Fruit fly (Drosophila melanogaster): ENCODE results near the gene CG8578.

Gene CG8578

dm6 chrX:15889780-15890608, 45.7 kb downstream of the CG8578 start, which contains the start of the genes MSBP and CG15916 (continued):
- TF ChIP-seq CG3407 (GFP tag; optimal IDR thresholded peaks at IDR 0.05) (no peak), dpn (GFP tag; optimal IDR thresholded peaks at IDR 0.05) (no peak), fd102C (GFP tag; optimal IDR thresholded peaks at IDR 0.05) (no peak), Lhr (GFP tag; optimal IDR thresholded peaks at IDR 0.05) (peak; percentile 29), CG17568 (GFP tag; optimal IDR thresholded peaks at IDR 0.05) (no peak), gt (GFP tag; IDR thresholded peaks at IDR 0.05) (no peak), Myb (GFP tag; optimal IDR thresholded peaks at IDR 0.05) (no peak), CG13775 (GFP tag; optimal IDR thresholded peaks at IDR 0.05) (peak; percentile 50), jing (GFP tag; optimal IDR thresholded peaks at IDR 0.05) (no peak), Dfd (GFP tag; optimal IDR thresholded peaks at IDR 0.05) (peak in 1 of 2 experiments; percentile 3), crc (GFP tag; optimal IDR thresholded peaks at IDR 0.05) (no peak), cg (GFP tag; optimal IDR thresholded peaks at IDR 0.05) (no peak), repo (GFP tag; optimal IDR thresholded peaks at IDR 0.05) (no peak), vvl (GFP tag; IDR thresholded peaks at IDR 0.05) (0 out of 2 replicates have a peak, but pooled peaks have one; percentile 18), CG10321 (GFP tag; IDR thresholded peaks at IDR 0.05) (no peak), CG12104 (GFP tag; optimal IDR thresholded peaks at IDR 0.05) (no peak), CG33557 (GFP tag; optimal IDR thresholded peaks at IDR 0.05) (peak; percentile 18), so (GFP tag; IDR thresholded peaks at IDR 0.05) (no peak), CG32772 (GFP tag; IDR thresholded peaks at IDR 0.05) (no peak), fd3F (GFP tag; optimal IDR thresholded peaks at IDR 0.05) (no peak), wor (GFP tag; IDR thresholded peaks at IDR 0.05) (no peak), onecut (GFP tag; IDR thresholded peaks at IDR 0.05) (no peak), CG12659 (GFP tag; optimal IDR thresholded peaks at IDR 0.05) (peak; percentile 46), nmo (GFP tag; optimal IDR thresholded peaks at IDR 0.05) (peak; percentile 70), Pdp1 (GFP tag; optimal IDR thresholded peaks at IDR 0.05) (no peak), Hr51 (GFP tag; optimal IDR thresholded peaks at IDR 0.05) (peak in 1 of 2 experiments; percentile 20), sima (GFP tag; optimal IDR thresholded peaks at IDR 0.05) (no peak), jigr1 (GFP tag; IDR thresholded peaks at IDR 0.05) (no peak), cato (GFP tag; optimal IDR thresholded peaks at IDR 0.05; ENCODE audit: borderline replicate concordance) (no peak), Hand (GFP tag; optimal IDR thresholded peaks at IDR 0.05) (no peak), nerfin-1 (tag; optimal IDR thresholded peaks at IDR 0.05) (no peak), Fer1 (GFP tag; optimal IDR thresholded peaks at IDR 0.05) (no peak), Fer3 (tag; optimal IDR thresholded peaks at IDR 0.05) (no peak), CG15269 (tag; optimal IDR thresholded peaks at IDR 0.05) (peak; percentile 15), pan (optimal IDR thresholded peaks at IDR 0.05) (no peak), pan (GFP tag; optimal IDR thresholded peaks at IDR 0.05 in 1 of 2, IDR thresholded peaks at IDR 0.05 in 1 of 2) (no peak), CG2889 (GFP tag; IDR thresholded peaks at IDR 0.05) (no peak), CG31365 (tag; optimal IDR thresholded peaks at IDR 0.05) (no peak), Opbp (GFP tag; IDR thresholded peaks at IDR 0.05; ENCODE audit: partially characterized antibody) (no peak; the same call in 2 of the 3 replicates), CG17328 (GFP tag; IDR thresholded peaks at IDR 0.05) (no peak), CG31441 (GFP tag; IDR thresholded peaks at IDR 0.05) (peak; percentile 59; the same call in 1 of the 2 replicates), aop (GFP tag; IDR thresholded peaks at IDR 0.05) (no peak), CG10979 (tag; optimal IDR thresholded peaks at IDR 0.05) (peak; percentile 27), Doc2 (GFP tag; IDR thresholded peaks at IDR 0.05) (no peak), CG1602 (GFP tag; optimal IDR thresholded peaks at IDR 0.05) (peak; percentile 13), CG16813 (GFP tag; IDR thresholded peaks at IDR 0.05; ENCODE audit: partially characterized antibody) (no peak), kni (GFP tag; optimal IDR thresholded peaks at IDR 0.05) (no peak), zfh1 (GFP tag; IDR thresholded peaks at IDR 0.05) (no peak), toy (GFP tag; IDR thresholded peaks at IDR 0.05) (no peak)

Measured in whole organism, embryonic.